Worm (Caenorhabditis elegans) whole organism, mixed stage, embryonic: ENCODE measurements around the gene tbx-39.

ENCODE experiments used
- M03D4.4 ChIP-seq: sonication (generic microtip); optimal IDR thresholded peaks from 2 replicates; lab custom pipeline; 2017; ENCODE audit warnings: mild to moderate bottlenecking, missing genetic modification characterization, missing compliant biosample characterization
- bed-3 ChIP-seq: fragments of 200-800 bp; sonication (Bioruptor generic); optimal IDR thresholded peaks from 3 replicates; lab custom pipeline; 2018; ENCODE audit warnings: mild to moderate bottlenecking, missing genetic modification characterization, moderate library complexity, missing compliant biosample characterization
- blmp-1 ChIP-seq: fragments of 150-350 bp; optimal IDR thresholded peaks from 2 replicates; lab custom pipeline; 2014; ENCODE audit warnings: missing biosample characterization, missing genetic modification characterization
- elt-1 ChIP-seq: sonication (generic microtip); optimal IDR thresholded peaks from 2 replicates; lab custom pipeline; 2017; ENCODE audit warnings: missing genetic modification characterization, mild to moderate bottlenecking, missing compliant biosample characterization, antibody characterized with exemption, moderate library complexity, borderline replicate concordance; ENCODE audit not compliant: insufficient read depth
- elt-3 ChIP-seq: fragments of 150-350 bp; optimal IDR thresholded peaks from 2 replicates; lab custom pipeline; 2014; ENCODE audit warnings: missing biosample characterization, missing genetic modification characterization
- flh-1 ChIP-seq: fragments of 200-800 bp; sonication (Bioruptor generic); optimal IDR thresholded peaks from 2 replicates; lab custom pipeline; 2018; ENCODE audit warnings: mild to moderate bottlenecking, missing genetic modification characterization, moderate library complexity, missing compliant biosample characterization
- lin-13 ChIP-seq: fragments of 150-350 bp; optimal IDR thresholded peaks from 2 replicates; lab custom pipeline; 2014; ENCODE audit warnings: missing biosample characterization, missing genetic modification characterization
- mep-1 ChIP-seq: fragments of 150-350 bp; optimal IDR thresholded peaks from 2 replicates; lab custom pipeline; 2017; ENCODE audit warnings: missing biosample characterization, missing genetic modification reagents, missing genetic modification characterization, inconsistent platforms
- mls-2 ChIP-seq: sonication (generic microtip); optimal IDR thresholded peaks from 2 replicates; lab custom pipeline; 2016; ENCODE audit warnings: mild to moderate bottlenecking, missing genetic modification characterization, moderate library complexity, missing compliant biosample characterization
- nhr-12 ChIP-seq: fragments of 150-350 bp; optimal IDR thresholded peaks from 2 replicates; lab custom pipeline; 2014; ENCODE audit warnings: missing biosample characterization, missing genetic modification characterization
- nhr-28 ChIP-seq: fragments of 150-350 bp; optimal IDR thresholded peaks from 2 replicates; lab custom pipeline; 2014; ENCODE audit warnings: missing biosample characterization, missing genetic modification characterization
- nhr-76 ChIP-seq: sonication (generic microtip); optimal IDR thresholded peaks from 2 replicates; lab custom pipeline; 2017; ENCODE audit warnings: missing biosample characterization, missing genetic modification characterization
- snpc-4 ChIP-seq: fragments of 150-350 bp; optimal IDR thresholded peaks from 2 replicates; lab custom pipeline; 2014; ENCODE audit warnings: missing biosample characterization, missing genetic modification characterization
- ztf-11 ChIP-seq: fragments of 150-350 bp; optimal IDR thresholded peaks from 2 replicates; lab custom pipeline; 2014; ENCODE audit warnings: missing biosample characterization, missing genetic modification characterization

DNA sequence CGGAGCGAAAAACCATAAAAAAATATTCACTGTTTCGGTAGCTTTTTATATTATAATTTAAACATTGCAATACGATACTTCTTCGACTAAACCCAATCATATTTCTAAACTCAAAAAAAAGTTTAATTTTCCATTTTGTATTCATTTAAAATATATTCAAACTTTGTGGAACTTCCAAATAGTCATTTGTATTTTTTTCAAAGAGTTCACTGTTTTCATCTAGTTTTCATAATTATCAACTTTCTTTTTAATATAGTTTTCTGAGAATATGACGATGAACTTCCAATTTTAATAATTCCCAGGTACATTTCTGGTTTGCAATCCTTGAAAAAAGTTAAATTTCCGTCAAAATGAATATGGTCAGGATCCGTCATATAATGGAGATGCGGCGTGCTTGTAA, 37.6 kb downstream of the tbx-39 start, which contains the start of gene cpna-4:
- TF ChIP-seq snpc-4 (tag; lab: Kevin White, UChicago), result no peak
- no peak for TF ChIP-seq flh-1
- no peak for TF ChIP-seq blmp-1 (tag; lab: Kevin White, UChicago)
- TF ChIP-seq mls-2 (tag; lab: Kevin White, UChicago), result no peak
- TF ChIP-seq elt-1 (tag; lab: Kevin White, UChicago), result no peak
- TF ChIP-seq M03D4.4 (tag; lab: Kevin White, UChicago), result no peak
- no peak for TF ChIP-seq lin-13
- TF ChIP-seq mep-1 (tag; lab: Kevin White, UChicago), result no peak
- no peak for TF ChIP-seq nhr-76 (tag; lab: Kevin White, UChicago)
- TF ChIP-seq nhr-28 (tag; lab: Kevin White, UChicago), result no peak
- TF ChIP-seq bed-3 (GFP tag; lab: Kevin White, UChicago), result no peak
- no peak for TF ChIP-seq elt-3
- no peak for TF ChIP-seq nhr-12 (tag; lab: Kevin White, UChicago)
- no peak for TF ChIP-seq ztf-11 (tag; lab: Kevin White, UChicago)
